Fruit fly (Drosophila melanogaster) whole organism, pupa: ENCODE results near the gene CG18094.

Experiments used
- CG12605 ChIP-seq: fragments of 200-800 bp; sonication (Bioruptor generic); IDR thresholded peaks from 2 replicates; pipeline ENCODE4 v1.3.6; 2022; ENCODE audit warnings: missing biosample characterization, missing genetic modification characterization
- CG13204 ChIP-seq: fragments of 200-800 bp; sonication (Bioruptor generic); optimal IDR thresholded peaks from 2 replicates; lab custom pipeline; 2018; ENCODE audit warnings: missing biosample characterization, mild to moderate bottlenecking, missing genetic modification characterization, moderate library complexity
- CG14655 ChIP-seq: fragments of 200-800 bp; sonication (Bioruptor generic); optimal IDR thresholded peaks from 3 replicates; lab custom pipeline; 2017; ENCODE audit warnings: mild to moderate bottlenecking, missing biosample characterization, missing genetic modification reagents, missing genetic modification characterization
- CG15710 ChIP-seq: fragments of 200-800 bp; sonication (Bioruptor generic); optimal IDR thresholded peaks from 2 replicates; lab custom pipeline; 2018; ENCODE audit warnings: missing biosample characterization, mild to moderate bottlenecking, missing genetic modification characterization, moderate library complexity
- CG17806 ChIP-seq: fragments of 200-800 bp; sonication (Bioruptor generic); optimal IDR thresholded peaks from 2 replicates; lab custom pipeline; 2018; ENCODE audit warnings: missing biosample characterization, mild to moderate bottlenecking, missing genetic modification characterization, moderate library complexity
- CG32121 ChIP-seq: fragments of 200-800 bp; sonication (Bioruptor generic); IDR thresholded peaks from 2 replicates; pipeline ENCODE4 v1.3.6; 2022; ENCODE audit warnings: missing biosample characterization, missing genetic modification characterization
- CG34367 ChIP-seq: fragments of 200-800 bp; sonication (Bioruptor generic); optimal IDR thresholded peaks from 2 replicates; lab custom pipeline; 2018; ENCODE audit warnings: missing biosample characterization, mild to moderate bottlenecking, missing genetic modification characterization
- CG4496 ChIP-seq: fragments of 200-800 bp; sonication (Bioruptor generic); IDR thresholded peaks from 3 replicates; pipeline ENCODE4 v1.3.6; 2022; ENCODE audit warnings: missing biosample characterization, missing genetic modification characterization
- CG8301 ChIP-seq: fragments of 200-800 bp; sonication (Bioruptor generic); optimal IDR thresholded peaks from 2 replicates; lab custom pipeline; 2018; ENCODE audit warnings: missing biosample characterization, mild to moderate bottlenecking, missing genetic modification characterization
- CG9948 ChIP-seq: fragments of 200-800 bp; sonication (Bioruptor generic); optimal IDR thresholded peaks from 2 replicates; lab custom pipeline; 2018; ENCODE audit warnings: missing biosample characterization, mild to moderate bottlenecking, missing genetic modification characterization, moderate library complexity
- EcR ChIP-seq: fragments of 200-800 bp; sonication (Bioruptor generic); optimal IDR thresholded peaks from 3 replicates; lab custom pipeline; 2019; ENCODE audit warnings: missing biosample characterization, missing genetic modification characterization, mild to moderate bottlenecking, moderate library complexity, missing genetic modification reagents
- Ets98B ChIP-seq: fragments of 200-800 bp; sonication (Bioruptor generic); IDR thresholded peaks from 2 replicates; pipeline ENCODE4 v1.3.6; 2022; ENCODE audit warnings: missing biosample characterization, missing genetic modification characterization
- Pif1A ChIP-seq: fragments of 200-800 bp; sonication (Bioruptor generic); optimal IDR thresholded peaks from 3 replicates; lab custom pipeline; 2016; ENCODE audit warnings: missing biosample characterization, missing genetic modification characterization
- Pif1B ChIP-seq: fragments of 200-800 bp; sonication (Bioruptor generic); optimal IDR thresholded peaks from 3 replicates; lab custom pipeline; 2016; ENCODE audit warnings: missing biosample characterization, missing genetic modification characterization
- Snoo ChIP-seq: fragments of 200-800 bp; sonication (Bioruptor generic); optimal IDR thresholded peaks from 3 replicates; lab custom pipeline; 2017; ENCODE audit warnings: missing biosample characterization, mild to moderate bottlenecking, missing genetic modification characterization, inconsistent platforms
- fd96Ca ChIP-seq: fragments of 200-800 bp; sonication (Bioruptor generic); IDR thresholded peaks from 3 replicates; pipeline ENCODE4 v1.3.6; 2022; ENCODE audit warnings: missing biosample characterization, missing genetic modification characterization
- rn ChIP-seq: fragments of 200-800 bp; sonication (Bioruptor generic); IDR thresholded peaks from 2 replicates; pipeline ENCODE4 v1.3.6; 2022; ENCODE audit warnings: missing biosample characterization, missing genetic modification characterization

CG18094 gene

dm6 chr2L:19497983-19498382 lies 7.9 kb downstream of the CG18094 start, which contains the start of gene Top3alpha:
Top3alpha (plus strand) TSS chr2L:19498168.
- TF ChIP-seq CG14655 (GFP tag; lab: Kevin White, UChicago) (no peak), CG34367 (tag; lab: Kevin White, UChicago) (no peak), Pif1A (GFP tag; lab: Kevin White, UChicago) (no peak), EcR (no peak), CG32121 (GFP tag; lab: Robert Waterston, UW) (no peak), CG12605 (GFP tag; lab: Robert Waterston, UW) (no peak), Ets98B (no peak), CG13204 (GFP tag; lab: Kevin White, UChicago) (no peak), Snoo (no peak), CG4496 (GFP tag; lab: Robert Waterston, UW) (no peak), rn (GFP tag; lab: Robert Waterston, UW) (no peak), CG15710 (tag; lab: Kevin White, UChicago) (no peak), fd96Ca (no peak)

dm6 chr2L:19506323-19506722 lies 16.3 kb downstream of the CG18094 start:
- no peak for TF ChIP-seq CG34367 (tag; lab: Kevin White, UChicago)
- TF ChIP-seq CG32121 (GFP tag; lab: Robert Waterston, UW): no peak
- TF ChIP-seq rn (GFP tag; lab: Robert Waterston, UW): no peak
- no peak for TF ChIP-seq Pif1B

dm6 chr2L:19508361-19508918 lies 18.4 kb downstream of the CG18094 start, which contains the start of gene cyst:
cyst (minus strand) TSS chr2L:19508764.
- no peak for TF ChIP-seq CG12605 (GFP tag; lab: Robert Waterston, UW)
- TF ChIP-seq CG4496 (GFP tag; lab: Robert Waterston, UW): 0 out of 3 replicates have a peak, but pooled peaks have one; percentile 14
- no peak for TF ChIP-seq rn (GFP tag; lab: Robert Waterston, UW)
- no peak for TF ChIP-seq CG13204 (GFP tag; lab: Kevin White, UChicago)
- no peak for TF ChIP-seq CG8301 (tag; lab: Kevin White, UChicago)
- TF ChIP-seq Ets98B: no peak

- TF ChIP-seq CG8301 (tag; lab: Kevin White, UChicago) (no peak), CG4496 (GFP tag; lab: Robert Waterston, UW) (no peak), CG14655 (GFP tag; lab: Kevin White, UChicago) (no peak), CG17806 (tag; lab: Kevin White, UChicago) (no peak), Pif1A (GFP tag; lab: Kevin White, UChicago) (no peak), CG32121 (GFP tag; lab: Robert Waterston, UW) (no peak)
Observed at dm6 chr2L:19512184-19512583, 22.1 kb downstream of the CG18094 start.

- no peak for TF ChIP-seq CG14655 (GFP tag; lab: Kevin White, UChicago)
Observed at dm6 chr2L:19516062-19516461, 26.0 kb downstream of the CG18094 start.

dm6 chr2L:19517154-19517814 lies 27.2 kb downstream of the CG18094 start, which contains the start of gene Hasp:
Hasp (minus strand) TSS chr2L:19517204.
- peak; percentile 13; the same call in 1 of the 3 replicates for TF ChIP-seq CG4496 (GFP tag; lab: Robert Waterston, UW)
- peak; percentile 18 for TF ChIP-seq CG15710 (tag; lab: Kevin White, UChicago)
- TF ChIP-seq rn (GFP tag; lab: Robert Waterston, UW): no peak
- peak; percentile 13 for TF ChIP-seq Pif1B
- peak; percentile 21 for TF ChIP-seq Ets98B
- TF ChIP-seq, all 21 proteins: peak for 4

dm6 chr2L:19518636-19519086 lies 28.6 kb downstream of the CG18094 start, which contains the start of gene CG10132:
CG10132 (plus strand) TSS chr2L:19518824.
- no peak for TF ChIP-seq CG4496 (GFP tag; lab: Robert Waterston, UW)
- TF ChIP-seq fd96Ca: peak; percentile 11; the same call in 1 of the 3 replicates
- TF ChIP-seq CG32121 (GFP tag; lab: Robert Waterston, UW): peak; percentile 44; the same call in 1 of the 2 replicates
- no peak for TF ChIP-seq CG34367 (tag; lab: Kevin White, UChicago)
- no peak for TF ChIP-seq Ets98B
- TF ChIP-seq CG13204 (GFP tag; lab: Kevin White, UChicago): no peak

- TF ChIP-seq CG17806 (tag; lab: Kevin White, UChicago): no peak
Observed at dm6 chr2L:19519611-19520010, 29.5 kb downstream of the CG18094 start.

- TF ChIP-seq CG9948 (tag; lab: Kevin White, UChicago) (no peak), rn (GFP tag; lab: Robert Waterston, UW) (no peak)
Observed at dm6 chr2L:19526316-19526715, 36.3 kb downstream of the CG18094 start, which contains the start of the genes Dpm1 and CG10137. Dpm1 (minus strand) TSS chr2L:19526368. CG10137 (plus strand) TSS chr2L:19526686.
